Worm (Caenorhabditis elegans) whole organism, young adult: ENCODE measurements around the gene bca-2.
"Not testable (repeated sequence)": the region's sequence is repeated elsewhere in the genome, so short reads cannot be mapped to it uniquely, and the experiment has no call there.

Source experiments
- B0261.1 ChIP-seq: sonication (generic microtip); optimal IDR thresholded peaks from 2 replicates; lab custom pipeline; 2016; ENCODE audit warnings: mild to moderate bottlenecking, missing genetic modification characterization, moderate library complexity, missing compliant biosample characterization
- B0336.3 ChIP-seq: fragments of 200-800 bp; sonication (Bioruptor generic); IDR thresholded peaks from 2 replicates; pipeline ENCODE4 v1.3.6; 2022; ENCODE audit warnings: missing genetic modification characterization, missing compliant biosample characterization
- F23B12.7 ChIP-seq: sonication (generic microtip); optimal IDR thresholded peaks from 2 replicates; lab custom pipeline; 2017; ENCODE audit warnings: missing genetic modification characterization, mild to moderate bottlenecking, missing compliant biosample characterization, antibody characterized with exemption, moderate library complexity; ENCODE audit not compliant: insufficient read depth
- akir-1 ChIP-seq: fragments of 200-800 bp; sonication (Bioruptor generic); optimal IDR thresholded peaks from 2 replicates; lab custom pipeline; 2018; ENCODE audit warnings: mild to moderate bottlenecking, missing genetic modification characterization, moderate library complexity, missing compliant biosample characterization
- attf-3 ChIP-seq: fragments of 200-800 bp; sonication (Bioruptor generic); conservative IDR thresholded peaks from 2 replicates; pipeline ENCODE4 v1.3.6; 2022; ENCODE audit warnings: missing genetic modification reagents, missing genetic modification characterization, missing compliant biosample characterization
- attf-6 ChIP-seq: fragments of 200-800 bp; sonication (Bioruptor generic); IDR thresholded peaks from 2 replicates; pipeline ENCODE4 v1.3.6; 2022; ENCODE audit warnings: missing genetic modification reagents, missing genetic modification characterization, missing compliant biosample characterization
- ceh-100 ChIP-seq: fragments of 200-800 bp; sonication (Bioruptor generic); IDR thresholded peaks from 2 replicates; pipeline ENCODE4 v1.3.6; 2022; ENCODE audit warnings: missing genetic modification reagents, missing genetic modification characterization, missing compliant biosample characterization
- ceh-58 ChIP-seq: fragments of 200-800 bp; sonication (Bioruptor generic); IDR thresholded peaks from 2 replicates; pipeline ENCODE4 v1.3.6; 2022; ENCODE audit warnings: missing genetic modification characterization, missing compliant biosample characterization
- ceh-79 ChIP-seq: sonication (generic microtip); optimal IDR thresholded peaks from 2 replicates; lab custom pipeline; 2017; ENCODE audit warnings: mild to moderate bottlenecking, missing genetic modification characterization, missing compliant biosample characterization
- dpl-1 ChIP-seq: fragments of 150-350 bp; optimal IDR thresholded peaks from 2 replicates; lab custom pipeline; 2014; ENCODE audit warnings: missing biosample characterization, missing genetic modification reagents, missing genetic modification characterization
- hlh-12 ChIP-seq: sonication (generic microtip); optimal IDR thresholded peaks from 2 replicates; lab custom pipeline; 2016; ENCODE audit warnings: missing genetic modification characterization, missing compliant biosample characterization
- hmg-1.2 ChIP-seq: fragments of 200-800 bp; sonication (Bioruptor generic); IDR thresholded peaks from 2 replicates; pipeline ENCODE4 v1.3.6; 2022; ENCODE audit warnings: missing genetic modification reagents, missing genetic modification characterization, missing compliant biosample characterization
- hsf-1 ChIP-seq: fragments of 200-800 bp; sonication (Bioruptor generic); IDR thresholded peaks from 2 replicates; pipeline ENCODE4 v1.3.6; 2022; ENCODE audit warnings: missing genetic modification reagents, missing genetic modification characterization, missing compliant biosample characterization
- madf-10 ChIP-seq: sonication (generic microtip); optimal IDR thresholded peaks from 2 replicates; lab custom pipeline; 2016; ENCODE audit warnings: mild to moderate bottlenecking, missing genetic modification characterization, missing compliant biosample characterization
- madf-6 ChIP-seq: fragments of 200-800 bp; sonication (Bioruptor generic); IDR thresholded peaks from 2 replicates; pipeline ENCODE4 v1.3.6; 2022; ENCODE audit warnings: missing genetic modification reagents, missing genetic modification characterization, missing compliant biosample characterization
- mcd-1 ChIP-seq: fragments of 200-800 bp; sonication (Bioruptor generic); IDR thresholded peaks from 2 replicates; pipeline ENCODE4 v1.3.6; 2022; ENCODE audit warnings: missing genetic modification reagents, missing genetic modification characterization, missing compliant biosample characterization
- mes-4 ChIP-seq: sonication (generic microtip); optimal IDR thresholded peaks from 2 replicates; lab custom pipeline; 2016; ENCODE audit warnings: missing genotype, missing genetic modification characterization, missing compliant biosample characterization
- rpc-1 ChIP-seq, 2 experiments: fragments of 150-350 bp in 1 of 2; sonication (generic microtip) in 1 of 2; optimal IDR thresholded peaks; 2 replicates each; lab custom pipeline; 2014 to 2018; ENCODE audit warnings: missing biosample characterization in 1 of 2, missing genetic modification characterization in 1 of 2, missing genetic modification reagents in 1 of 2, missing genotype in 1 of 2
- snpc-1.3 ChIP-seq: sonication (generic microtip); optimal IDR thresholded peaks from 2 replicates; lab custom pipeline; 2017; ENCODE audit warnings: missing genetic modification characterization, mild to moderate bottlenecking, missing compliant biosample characterization, antibody characterized with exemption, moderate library complexity, missing genotype, missing genetic modification reagents; ENCODE audit not compliant: insufficient read depth
- snpc-4 ChIP-seq, 5 experiments: fragments of 150-350 bp in 1 of 5; sonication (generic microtip) in 4 of 5; optimal IDR thresholded peaks; 2 replicates each; lab custom pipeline; 2014 to 2018; ENCODE audit warnings: missing genetic modification characterization in 5 of 5, missing biosample characterization in 3 of 5, antibody characterized with exemption in 2 of 5, mild to moderate bottlenecking in 2 of 5, missing compliant biosample characterization in 2 of 5, missing genotype in 2 of 5, moderate library complexity in 2 of 5, missing genetic modification reagents in 1 of 5
- somi-1 ChIP-seq: fragments of 200-800 bp; sonication (Bioruptor generic); optimal IDR thresholded peaks from 2 replicates; lab custom pipeline; 2018; ENCODE audit warnings: mild to moderate bottlenecking, missing genetic modification characterization, missing compliant biosample characterization
- sptf-2 ChIP-seq: fragments of 200-800 bp; sonication (Bioruptor generic); optimal IDR thresholded peaks from 2 replicates; lab custom pipeline; 2018; ENCODE audit warnings: mild to moderate bottlenecking, missing genetic modification characterization, missing compliant biosample characterization
- unc-130 ChIP-seq: sonication (generic microtip); optimal IDR thresholded peaks from 2 replicates; lab custom pipeline; 2016; ENCODE audit warnings: missing genetic modification reagents, missing genetic modification characterization, missing compliant biosample characterization
- ztf-18 ChIP-seq: sonication (generic microtip); optimal IDR thresholded peaks from 2 replicates; lab custom pipeline; 2016; ENCODE audit warnings: missing genotype, mild to moderate bottlenecking, missing genetic modification characterization, missing compliant biosample characterization
- ztf-6 ChIP-seq: fragments of 200-800 bp; sonication (Bioruptor generic); IDR thresholded peaks from 2 replicates; pipeline ENCODE4 v1.3.6; 2022; ENCODE audit warnings: missing genetic modification reagents, missing genetic modification characterization, missing compliant biosample characterization

bca-2 gene

DNA sequence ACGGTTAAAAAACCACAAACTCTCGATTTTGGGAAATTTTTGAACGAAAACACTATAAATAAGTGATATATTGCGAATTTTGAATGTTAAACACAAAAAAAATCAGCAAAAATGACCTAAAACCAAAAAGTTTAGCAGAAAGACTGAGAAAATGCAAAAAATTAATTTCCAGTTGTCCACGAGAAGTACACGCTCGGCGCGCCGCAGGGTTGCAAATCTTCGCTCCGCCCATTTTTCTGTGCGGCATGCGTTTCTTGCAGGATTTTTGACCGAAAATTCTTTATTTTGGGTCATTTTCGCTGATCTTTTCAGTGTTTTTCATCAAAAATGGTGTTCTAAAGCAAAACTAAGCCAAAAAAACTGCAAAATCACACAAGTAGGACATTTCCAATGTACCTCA lies 15.2 kb downstream of the bca-2 start (continued):
- TF ChIP-seq attf-6 (peak; percentile 86), F23B12.7 (tag; lab: Kevin White, UChicago) (no peak), snpc-1.3 (no peak), sptf-2 (GFP tag; lab: Kevin White, UChicago) (no peak), attf-3 (GFP tag; lab: Robert Waterston, UW) (no peak), ceh-100 (GFP tag; lab: Robert Waterston, UW) (peak; percentile 84), hlh-12 (tag; lab: Kevin White, UChicago) (no peak), unc-130 (GFP tag; lab: Kevin White, UChicago) (no peak), ceh-79 (tag; lab: Kevin White, UChicago) (no peak), somi-1 (no peak)

DNA sequence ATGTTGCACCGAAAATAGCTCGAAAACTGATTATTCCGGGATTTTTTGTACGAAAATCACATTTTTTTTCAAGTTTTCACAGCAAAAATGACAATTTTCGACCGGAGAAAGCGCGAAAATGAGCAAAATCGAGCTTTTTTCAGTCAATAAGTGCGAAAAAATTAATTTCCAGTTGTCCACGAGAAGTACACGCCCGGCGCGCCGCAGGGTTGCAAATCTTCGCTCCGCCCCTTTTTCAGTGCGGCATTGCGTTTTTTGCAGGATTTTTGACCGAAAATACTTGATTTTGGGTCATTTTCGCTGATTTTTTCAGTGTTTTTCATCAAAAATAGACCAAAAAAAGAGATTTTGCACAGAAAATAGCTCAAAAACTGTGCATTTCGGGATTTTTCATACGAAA lies 15.7 kb downstream of the bca-2 start:
- TF ChIP-seq mcd-1 (GFP tag; lab: Robert Waterston, UW) (peak; percentile 47; the same call in 1 of the 2 replicates), B0261.1 (no peak), snpc-4 (GFP tag; optimal IDR thresholded peaks at IDR 0.05; lab: Kevin White, UChicago) (no peak), snpc-4 (tag; optimal IDR thresholded peaks at IDR 0.05; lab: Kevin White, UChicago) (peak in 3 of 4 experiments; percentile 22 to 74 (median 30)), rpc-1 (optimal IDR thresholded peaks at IDR 0.05; lab: Kevin White, UChicago) (no peak), rpc-1 (tag; optimal IDR thresholded peaks at IDR 0.05; lab: Kevin White, UChicago) (no peak), ceh-100 (GFP tag; lab: Robert Waterston, UW) (peak; percentile 69; the same call in 1 of the 2 replicates), attf-6 (peak; percentile 40; the same call in 1 of the 2 replicates)

DNA sequence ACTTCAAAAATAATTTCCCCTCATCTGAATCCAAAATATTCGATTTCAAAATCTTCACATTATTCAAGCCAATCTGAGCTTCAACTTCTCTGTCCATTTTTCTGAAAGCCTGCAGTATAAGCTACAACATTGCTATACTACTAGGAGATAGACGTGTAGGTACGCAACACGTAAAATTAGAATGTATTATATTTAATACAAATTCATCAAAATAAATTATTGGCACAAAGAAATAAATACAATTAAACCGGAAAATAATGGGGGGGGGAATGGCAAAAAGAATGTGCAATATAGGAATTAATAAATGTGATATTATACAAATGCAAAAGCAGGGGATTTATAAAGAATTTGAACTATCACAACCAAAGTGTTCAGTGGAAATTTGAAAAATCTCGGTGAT lies 21.4 kb downstream of the bca-2 start, which contains the start of gene Y116A8C.25:
Gene Y116A8C.25, minus strand, starts transcription at position 101 of the 400 bp plus-strand sequence.
- TF ChIP-seq attf-6 (0 out of 2 replicates have a peak, but pooled peaks have one; percentile 24), dpl-1 (GFP tag; lab: Kevin White, UChicago) (no peak), snpc-4 (GFP tag; optimal IDR thresholded peaks at IDR 0.05; lab: Kevin White, UChicago) (no peak), snpc-4 (tag; optimal IDR thresholded peaks at IDR 0.05; lab: Kevin White, UChicago) (peak in 1 of 4 experiments; percentile 15)

DNA sequence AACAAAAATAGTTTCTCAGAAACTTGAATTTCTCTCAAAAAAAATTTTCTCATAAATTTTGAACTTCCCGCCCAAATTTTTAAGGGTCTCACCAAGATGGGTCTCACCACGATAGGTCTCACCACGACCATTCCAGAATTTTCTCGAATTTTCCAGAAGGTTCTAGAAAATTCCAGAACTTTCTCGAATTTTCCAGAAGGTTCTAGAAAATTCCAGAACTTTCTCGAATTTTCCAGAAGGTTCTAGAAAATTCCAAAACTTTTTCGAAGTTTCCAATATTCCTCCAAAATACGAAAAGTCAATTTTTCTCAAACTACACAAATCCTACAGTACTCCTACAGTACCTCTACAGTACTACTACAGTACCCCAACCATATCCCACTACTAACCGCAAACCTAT lies 24.0 kb downstream of the bca-2 start:
- TF ChIP-seq attf-6 = peak; percentile 31; the same call in 1 of the 2 replicates
- peak; percentile 96 for TF ChIP-seq hsf-1 (GFP tag; lab: Robert Waterston, UW)

DNA sequence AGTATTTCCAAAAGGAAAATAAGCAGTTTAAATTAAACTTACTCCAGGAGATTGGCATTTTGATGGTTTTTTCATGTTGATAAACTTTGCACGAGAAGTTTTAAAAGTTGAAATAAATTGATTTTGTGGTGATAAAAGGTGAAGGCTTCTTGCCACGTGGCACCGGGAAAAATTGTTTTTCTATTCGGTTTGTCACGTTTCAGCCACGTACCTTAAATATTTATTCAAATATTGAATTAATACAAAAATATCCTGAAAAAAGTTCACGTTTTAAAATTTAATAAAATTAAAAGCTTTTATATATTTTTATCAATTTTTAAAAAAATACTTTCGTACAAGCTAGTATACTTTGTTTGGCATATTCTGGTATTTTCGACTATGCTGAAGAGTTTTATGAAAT lies 29.3 kb downstream of the bca-2 start, which contains the start of gene Y116A8C.24:
Gene Y116A8C.24, minus strand, starts transcription at position 101 of the 400 bp plus-strand sequence.
- not testable (repeated sequence) for TF ChIP-seq ztf-18 (tag; lab: Kevin White, UChicago); madf-10 (tag; lab: Kevin White, UChicago); hmg-1.2 (GFP tag; lab: Robert Waterston, UW)

DNA sequence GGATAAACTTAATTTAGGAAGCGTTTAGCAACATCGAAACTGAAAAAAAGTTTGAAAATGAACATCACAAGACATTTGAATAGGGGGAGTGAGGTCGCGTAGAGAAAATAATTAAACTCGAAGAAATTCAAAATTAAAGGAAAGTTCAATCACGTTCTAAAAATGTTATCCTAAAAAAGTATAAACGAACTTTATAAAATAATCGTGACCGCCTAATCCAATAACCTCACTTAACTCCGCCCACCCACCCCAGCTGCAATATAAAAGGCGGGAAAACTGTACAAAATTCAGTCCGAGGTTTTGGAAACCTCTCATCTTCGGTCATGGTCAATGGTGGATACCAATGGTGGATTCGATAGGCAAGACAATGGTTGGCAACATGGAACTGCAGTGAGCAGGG lies 35.1 kb downstream of the bca-2 start, which contains the start of gene Y116A8C.465:
Gene Y116A8C.465, plus strand, starts transcription at position 301 of the 400 bp plus-strand sequence.
- TF ChIP-seq akir-1 (GFP tag; lab: Kevin White, UChicago); B0336.3; ceh-58: not testable (repeated sequence)

DNA sequence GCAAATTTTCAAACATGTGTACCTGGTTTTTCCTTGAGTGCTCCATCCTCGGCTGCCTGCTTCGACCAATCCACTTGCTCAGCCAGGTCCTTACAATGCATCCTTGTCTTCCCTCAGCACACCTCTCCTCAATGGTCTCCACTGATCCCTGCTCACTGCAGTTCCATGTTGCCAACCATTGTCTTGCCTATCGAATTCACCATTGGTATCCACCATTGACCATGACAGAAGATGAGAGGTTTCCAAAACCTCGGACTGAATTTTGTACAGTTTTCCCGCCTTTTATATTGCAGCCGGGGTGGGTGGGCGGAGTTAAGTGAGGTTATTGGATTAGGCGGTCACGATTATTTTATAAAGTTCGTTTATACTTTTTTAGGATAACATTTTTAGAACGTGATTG lies 36.3 kb downstream of the bca-2 start, which contains the start of gene Y116A8C.467:
Gene Y116A8C.467, minus strand, starts transcription at position 101 of the 400 bp plus-strand sequence.
- not testable (repeated sequence) for TF ChIP-seq ztf-6 (GFP tag; lab: Robert Waterston, UW); madf-6 (GFP tag; lab: Robert Waterston, UW); mes-4 (tag; lab: Kevin White, UChicago)
